Fruit fly (Drosophila melanogaster) whole organism, embryonic: Measurements from ENCODE around the gene CG43407.
A peak's percentile ranks its signal among the peaks of the same experiment; 100 is the strongest.

Experiments used
- BtbVII ChIP-seq: fragments of 200-800 bp; sonication (Bioruptor generic); optimal IDR thresholded peaks from 3 replicates; lab custom pipeline; 2017; ENCODE audit warnings: missing biosample characterization, mild to moderate bottlenecking, missing genetic modification characterization
- CG10366 ChIP-seq: fragments of 200-800 bp; sonication (Bioruptor generic); IDR thresholded peaks from 2 replicates; pipeline ENCODE4 v1.3.6; 2022; ENCODE audit warnings: missing biosample characterization, missing genetic modification characterization
- CG13424 ChIP-seq: fragments of 200-800 bp; sonication (Bioruptor generic); optimal IDR thresholded peaks from 2 replicates; lab custom pipeline; 2019; ENCODE audit warnings: missing biosample characterization, mild to moderate bottlenecking, missing genetic modification characterization, moderate library complexity
- CG15269 ChIP-seq: fragments of 200-800 bp; sonication (Bioruptor generic); optimal IDR thresholded peaks from 2 replicates; lab custom pipeline; 2018; ENCODE audit warnings: missing biosample characterization, mild to moderate bottlenecking, missing genetic modification characterization, moderate library complexity
- CG15601 ChIP-seq: fragments of 200-800 bp; sonication (Bioruptor generic); optimal IDR thresholded peaks from 3 replicates; lab custom pipeline; 2019; ENCODE audit warnings: missing biosample characterization, mild to moderate bottlenecking, missing genetic modification characterization, moderate library complexity
- CG17802 ChIP-seq: fragments of 200-800 bp; sonication (Bioruptor generic); optimal IDR thresholded peaks from 2 replicates; lab custom pipeline; 2018; ENCODE audit warnings: missing biosample characterization, mild to moderate bottlenecking, missing genetic modification characterization, moderate library complexity
- CG17829 ChIP-seq: fragments of 200-800 bp; optimal IDR thresholded peaks from 2 replicates; lab custom pipeline; 2019; ENCODE audit warnings: missing biosample characterization, mild to moderate bottlenecking, missing genetic modification characterization, moderate library complexity
- CG2120 ChIP-seq: fragments of 200-800 bp; sonication (Bioruptor generic); optimal IDR thresholded peaks from 3 replicates; lab custom pipeline; 2016; ENCODE audit warnings: missing biosample characterization, missing genetic modification characterization
- CG2129 ChIP-seq: fragments of 200-800 bp; sonication (Bioruptor generic); IDR thresholded peaks from 2 replicates; pipeline ENCODE4 v1.3.6; 2022; ENCODE audit warnings: missing biosample characterization, missing genetic modification characterization; ENCODE audit not compliant: partially characterized antibody
- CG2875 ChIP-seq: fragments of 200-800 bp; sonication (Bioruptor generic); optimal IDR thresholded peaks from 2 replicates; lab custom pipeline; 2017; ENCODE audit warnings: missing biosample characterization, mild to moderate bottlenecking, missing genetic modification characterization, missing genetic modification reagents
- CG3281 ChIP-seq: fragments of 200-800 bp; sonication (Bioruptor generic); optimal IDR thresholded peaks from 3 replicates; lab custom pipeline; 2017; ENCODE audit warnings: missing biosample characterization, mild to moderate bottlenecking, missing genetic modification characterization
- CG33557 ChIP-seq: fragments of 200-800 bp; sonication (Bioruptor generic); optimal IDR thresholded peaks from 2 replicates; lab custom pipeline; 2019; ENCODE audit warnings: missing biosample characterization, mild to moderate bottlenecking, missing genetic modification characterization, moderate library complexity
- CG4730 ChIP-seq: fragments of 200-800 bp; sonication (Bioruptor generic); IDR thresholded peaks from 2 replicates; pipeline ENCODE4 v1.3.6; 2022; ENCODE audit warnings: missing biosample characterization, missing genetic modification characterization
- CG6689 ChIP-seq: fragments of 200-800 bp; sonication (Bioruptor generic); IDR thresholded peaks from 2 replicates; pipeline ENCODE4 v1.3.6; 2022; ENCODE audit warnings: missing biosample characterization, missing genetic modification characterization
- CG7357 ChIP-seq: fragments of 200-800 bp; sonication (Bioruptor generic); IDR thresholded peaks from 3 replicates; pipeline ENCODE4 v1.3.6; 2022; ENCODE audit warnings: missing biosample characterization, missing genetic modification characterization
- CG7786 ChIP-seq: fragments of 200-800 bp; sonication (Bioruptor generic); optimal IDR thresholded peaks from 2 replicates; lab custom pipeline; 2016; ENCODE audit warnings: missing biosample characterization, missing genetic modification characterization
- CG9215 ChIP-seq: fragments of 200-800 bp; sonication (Bioruptor generic); IDR thresholded peaks from 2 replicates; pipeline ENCODE4 v1.3.6; 2022; ENCODE audit warnings: missing biosample characterization, missing genetic modification characterization
- Dref ChIP-seq: fragments of 200-800 bp; sonication (Bioruptor generic); IDR thresholded peaks from 2 replicates; pipeline ENCODE4 v1.3.6; 2022; ENCODE audit warnings: missing biosample characterization, missing genetic modification characterization
- E2f2 ChIP-seq: fragments of 200-800 bp; sonication (Bioruptor generic); IDR thresholded peaks from 2 replicates; pipeline ENCODE4 v1.3.6; 2022; ENCODE audit warnings: missing biosample characterization, missing genetic modification characterization
- Fer2 ChIP-seq: fragments of 200-800 bp; sonication (Bioruptor generic); optimal IDR thresholded peaks from 2 replicates; lab custom pipeline; 2018; ENCODE audit warnings: missing biosample characterization, mild to moderate bottlenecking, missing genetic modification characterization, moderate library complexity
- Hmx ChIP-seq: fragments of 200-800 bp; sonication (Bioruptor generic); optimal IDR thresholded peaks from 2 replicates; lab custom pipeline; 2016; ENCODE audit warnings: missing biosample characterization, missing genetic modification characterization
- Meics ChIP-seq: fragments of 200-800 bp; sonication (Bioruptor generic); optimal IDR thresholded peaks from 2 replicates; lab custom pipeline; 2017; ENCODE audit warnings: missing biosample characterization, mild to moderate bottlenecking, missing genetic modification characterization
- NFAT ChIP-seq: fragments of 200-800 bp; sonication (Bioruptor generic); IDR thresholded peaks from 2 replicates; pipeline ENCODE4 v1.3.6; 2022; ENCODE audit warnings: missing biosample characterization, missing genetic modification characterization
- ac ChIP-seq: fragments of 200-800 bp; sonication (Bioruptor generic); optimal IDR thresholded peaks from 3 replicates; lab custom pipeline; 2017; ENCODE audit warnings: missing biosample characterization, mild to moderate bottlenecking, missing genetic modification characterization
- bab2 ChIP-seq: fragments of 200-800 bp; sonication (Bioruptor generic); optimal IDR thresholded peaks from 2 replicates; lab custom pipeline; 2016; ENCODE audit warnings: missing biosample characterization, missing genetic modification characterization
- bigmax ChIP-seq: fragments of 200-800 bp; sonication (Bioruptor generic); optimal IDR thresholded peaks from 2 replicates; lab custom pipeline; 2018; ENCODE audit warnings: missing biosample characterization, mild to moderate bottlenecking, missing genetic modification characterization
- btn ChIP-seq: fragments of 200-800 bp; sonication (Bioruptor generic); optimal IDR thresholded peaks from 2 replicates; lab custom pipeline; 2016; ENCODE audit warnings: missing biosample characterization, missing genetic modification characterization
- chn ChIP-seq: fragments of 200-800 bp; sonication (Bioruptor generic); optimal IDR thresholded peaks from 2 replicates; lab custom pipeline; 2016; ENCODE audit warnings: missing biosample characterization, missing genetic modification characterization
- crc ChIP-seq: fragments of 200-800 bp; sonication (Bioruptor generic); optimal IDR thresholded peaks from 2 replicates; lab custom pipeline; 2016; ENCODE audit warnings: missing biosample characterization, missing genetic modification characterization
- croc ChIP-seq: fragments of 200-800 bp; sonication (Bioruptor generic); conservative IDR thresholded peaks from 3 replicates; pipeline ENCODE4 v1.3.6; 2022; ENCODE audit warnings: missing biosample characterization, missing genetic modification characterization
- dan ChIP-seq: fragments of 200-800 bp; sonication (Bioruptor generic); IDR thresholded peaks from 2 replicates; pipeline ENCODE4 v1.3.6; 2022; ENCODE audit warnings: missing biosample characterization, missing genetic modification characterization
- fd96Cb ChIP-seq: fragments of 200-800 bp; sonication (Bioruptor generic); optimal IDR thresholded peaks from 2 replicates; lab custom pipeline; 2018; ENCODE audit warnings: missing biosample characterization, mild to moderate bottlenecking, missing genetic modification characterization, moderate library complexity
- ind ChIP-seq: fragments of 200-800 bp; sonication (Bioruptor generic); optimal IDR thresholded peaks from 3 replicates; lab custom pipeline; 2016; ENCODE audit warnings: missing biosample characterization, missing genetic modification characterization
- jigr1 ChIP-seq: fragments of 200-800 bp; sonication (Bioruptor generic); IDR thresholded peaks from 3 replicates; pipeline ENCODE4 v1.3.6; 2022; ENCODE audit warnings: missing biosample characterization, missing genetic modification characterization
- kay ChIP-seq: fragments of 200-800 bp; sonication (Bioruptor generic); optimal IDR thresholded peaks from 2 replicates; lab custom pipeline; 2016; ENCODE audit warnings: missing biosample characterization, missing genetic modification characterization
- kni ChIP-seq: fragments of 200-800 bp; sonication (Bioruptor generic); optimal IDR thresholded peaks from 3 replicates; lab custom pipeline; 2017; ENCODE audit warnings: mild to moderate bottlenecking, missing biosample characterization, missing genetic modification reagents, missing genetic modification characterization
- lab ChIP-seq: fragments of 200-800 bp; sonication (Bioruptor generic); optimal IDR thresholded peaks from 3 replicates; lab custom pipeline; 2017; ENCODE audit warnings: missing biosample characterization, missing genetic modification characterization, mild to moderate bottlenecking, moderate library complexity, missing genetic modification reagents
- lola ChIP-seq, 3 experiments: fragments of >200 bp in 2 of 3; fragments of 200-800 bp in 1 of 3; sonication (Bioruptor generic) in 1 of 3; optimal IDR thresholded peaks; 2 replicates each; lab custom pipeline; 2017 to 2019; ENCODE audit warnings: missing biosample characterization in 3 of 3, missing genetic modification characterization in 3 of 3, mild to moderate bottlenecking in 1 of 3, moderate library complexity in 1 of 3
- luna ChIP-seq: fragments of 200-800 bp; sonication (Bioruptor generic); optimal IDR thresholded peaks from 2 replicates; lab custom pipeline; 2016; ENCODE audit warnings: missing biosample characterization, missing genetic modification characterization
- maf-S ChIP-seq: fragments of 200-800 bp; sonication (Bioruptor generic); optimal IDR thresholded peaks from 2 replicates; lab custom pipeline; 2016; ENCODE audit warnings: missing biosample characterization, missing genetic modification characterization
- nerfin-2 ChIP-seq: fragments of 200-800 bp; sonication (Bioruptor generic); IDR thresholded peaks from 2 replicates; pipeline ENCODE4 v1.3.6; 2022; ENCODE audit warnings: missing biosample characterization, missing genetic modification characterization; ENCODE audit not compliant: partially characterized antibody
- org-1 ChIP-seq: fragments of 200-800 bp; sonication (Bioruptor generic); optimal IDR thresholded peaks from 2 replicates; lab custom pipeline; 2017; ENCODE audit warnings: missing biosample characterization, missing genetic modification characterization
- pum ChIP-seq: fragments of 200-800 bp; sonication (Bioruptor generic); optimal IDR thresholded peaks from 2 replicates; lab custom pipeline; 2016; ENCODE audit warnings: missing biosample characterization, missing genetic modification characterization
- salm ChIP-seq: fragments of 200-800 bp; sonication (Bioruptor generic); optimal IDR thresholded peaks from 2 replicates; lab custom pipeline; 2018; ENCODE audit warnings: missing biosample characterization, mild to moderate bottlenecking, missing genetic modification characterization
- sens ChIP-seq: fragments of 200-800 bp; sonication (Bioruptor generic); peaks from one replicate; lab custom pipeline; 2016; ENCODE audit warnings: missing biosample characterization, missing genetic modification characterization
- sens-2 ChIP-seq: fragments of 200-800 bp; sonication (Bioruptor generic); IDR thresholded peaks from 2 replicates; pipeline ENCODE4 v1.3.6; 2022; ENCODE audit warnings: missing biosample characterization, missing genetic modification characterization
- tll ChIP-seq, 2 experiments: fragments of 200-800 bp in 1 of 2; fragments of >200 bp in 1 of 2; sonication (Bioruptor generic) in 1 of 2; optimal IDR thresholded peaks; 2 replicates each; lab custom pipeline; 2017 to 2019; ENCODE audit warnings: missing biosample characterization in 2 of 2, missing genetic modification characterization in 2 of 2, mild to moderate bottlenecking in 1 of 2, moderate library complexity in 1 of 2
- trem ChIP-seq: fragments of 200-800 bp; optimal IDR thresholded peaks from 3 replicates; lab custom pipeline; 2019; ENCODE audit warnings: missing biosample characterization, mild to moderate bottlenecking, missing genetic modification characterization, moderate library complexity
- twi ChIP-seq: fragments of 200-800 bp; optimal IDR thresholded peaks from 2 replicates; lab custom pipeline; 2019; ENCODE audit warnings: missing biosample characterization, mild to moderate bottlenecking, missing genetic modification characterization, moderate library complexity
- usp ChIP-seq: fragments of >200 bp; optimal IDR thresholded peaks from 2 replicates; lab custom pipeline; 2017; ENCODE audit warnings: missing biosample characterization, missing genetic modification characterization

CG43407 gene

dm6 chr3L:19042501-19042900, 10.7 kb downstream of the CG43407 start (continued):
- TF ChIP-seq CG10366 (GFP tag; lab: Robert Waterston, UW) (peak; percentile 46), twi (tag; lab: Kevin White, UChicago) (peak; percentile 81), CG7357 (GFP tag; lab: Robert Waterston, UW) (peak; percentile 26; the same call in 1 of the 3 replicates), CG7786 (GFP tag; lab: Kevin White, UChicago) (no peak), fd96Cb (tag; lab: Kevin White, UChicago) (peak; percentile 92), CG2129 (GFP tag; lab: Robert Waterston, UW) (no peak), CG15601 (tag; lab: Kevin White, UChicago) (peak; percentile 90), pum (peak; percentile 48), ind (GFP tag; lab: Kevin White, UChicago) (peak; percentile 68), CG15269 (tag; lab: Kevin White, UChicago) (peak; percentile 85), CG13424 (tag; lab: Kevin White, UChicago) (peak; percentile 89), CG17829 (tag; lab: Kevin White, UChicago) (peak; percentile 97), tll (GFP tag; optimal IDR thresholded peaks at IDR 0.05; lab: Kevin White, UChicago) (peak in 1 of 2 experiments; percentile 77), E2f2 (GFP tag; lab: Robert Waterston, UW) (peak; percentile 50), NFAT (no peak), kay (GFP tag; lab: Kevin White, UChicago) (peak; percentile 48), CG6689 (GFP tag; lab: Robert Waterston, UW) (peak; percentile 84), ac (GFP tag; lab: Kevin White, UChicago) (peak; percentile 97), lab (GFP tag; lab: Kevin White, UChicago) (peak; percentile 75), org-1 (GFP tag; lab: Kevin White, UChicago) (peak; percentile 80), CG17802 (peak; percentile 46), jigr1 (peak; percentile 7; the same call in 1 of the 3 replicates), BtbVII (GFP tag; lab: Kevin White, UChicago) (peak; percentile 63), CG4730 (GFP tag; lab: Robert Waterston, UW) (peak; percentile 32; the same call in 1 of the 2 replicates), luna (GFP tag; lab: Kevin White, UChicago) (no peak), bab2 (no peak), sens-2 (GFP tag; lab: Robert Waterston, UW) (peak; percentile 59; the same call in 1 of the 2 replicates), kni (GFP tag; lab: Kevin White, UChicago) (peak; percentile 22), Fer2 (tag; lab: Kevin White, UChicago) (peak; percentile 27), nerfin-2 (GFP tag; lab: Robert Waterston, UW) (no peak), croc (GFP tag; lab: Robert Waterston, UW) (peak; percentile 82), Dref (GFP tag; lab: Robert Waterston, UW) (no peak), CG2875 (peak; percentile 79), sens (GFP tag; lab: Kevin White, UChicago) (peak; percentile 93), lola (GFP tag; optimal IDR thresholded peaks at IDR 0.05; lab: Kevin White, UChicago) (peak in 1 of 3 experiments; percentile 97), dan (peak; percentile 25; the same call in 1 of the 2 replicates), chn (GFP tag; lab: Kevin White, UChicago) (peak; percentile 50), btn (peak; percentile 5), CG33557 (GFP tag; lab: Kevin White, UChicago) (peak; percentile 94), usp (GFP tag; lab: Kevin White, UChicago) (no peak), Meics (peak; percentile 70), bigmax (GFP tag; lab: Kevin White, UChicago) (no peak), salm (tag; lab: Kevin White, UChicago) (peak; percentile 77), CG2120 (GFP tag; lab: Kevin White, UChicago) (no peak), crc (no peak), CG3281 (GFP tag; lab: Kevin White, UChicago) (peak; percentile 62), trem (peak; percentile 94), Hmx (no peak), maf-S (GFP tag; lab: Kevin White, UChicago) (no peak), CG9215 (GFP tag; lab: Robert Waterston, UW) (peak; percentile 33; the same call in 1 of the 2 replicates)
